Worm (Caenorhabditis elegans) whole organism, midembryonic: ENCODE results near the gene F46C3.7.

ENCODE experiments used
- T22C8.4 ChIP-seq: fragments of 200-800 bp; sonication (Bioruptor generic); IDR thresholded peaks from 2 replicates; pipeline ENCODE4 v1.3.6; 2022; ENCODE audit warnings: missing genetic modification characterization, missing compliant biosample characterization
- cog-1 ChIP-seq: sonication (generic microtip); optimal IDR thresholded peaks from 2 replicates; lab custom pipeline; 2016; ENCODE audit warnings: missing genetic modification characterization, missing compliant biosample characterization
- flt-1 ChIP-seq: fragments of 200-800 bp; sonication (Bioruptor generic); IDR thresholded peaks from 2 replicates; pipeline ENCODE4 v1.3.6; 2022; ENCODE audit warnings: missing genetic modification characterization, missing compliant biosample characterization
- klf-2 ChIP-seq: fragments of 200-800 bp; sonication (Bioruptor generic); conservative IDR thresholded peaks from 2 replicates; pipeline ENCODE4 v1.3.6; 2022; ENCODE audit warnings: missing genetic modification reagents, missing genetic modification characterization, missing compliant biosample characterization
- med-1 ChIP-seq: sonication (generic microtip); optimal IDR thresholded peaks from 2 replicates; lab custom pipeline; 2017; ENCODE audit warnings: missing genetic modification characterization, mild to moderate bottlenecking, missing compliant biosample characterization, antibody characterized with exemption, missing genetic modification reagents; ENCODE audit not compliant: insufficient read depth
- ref-1 ChIP-seq: fragments of 200-800 bp; sonication (Bioruptor generic); conservative IDR thresholded peaks from 2 replicates; pipeline ENCODE4 v1.3.6; 2022; ENCODE audit warnings: missing genetic modification reagents, missing genetic modification characterization, missing compliant biosample characterization
- tab-1 ChIP-seq: fragments of 200-800 bp; sonication (Bioruptor generic); IDR thresholded peaks from 2 replicates; pipeline ENCODE4 v1.3.6; 2022; ENCODE audit warnings: missing genetic modification characterization, missing compliant biosample characterization
- ztf-23 ChIP-seq: fragments of 200-800 bp; sonication (Bioruptor generic); IDR thresholded peaks from 2 replicates; pipeline ENCODE4 v1.3.6; 2022; ENCODE audit warnings: missing genetic modification reagents, missing genetic modification characterization, missing compliant biosample characterization
- ztf-29 ChIP-seq: fragments of 200-800 bp; sonication (Bioruptor generic); IDR thresholded peaks from 2 replicates; pipeline ENCODE4 v1.3.6; 2022; ENCODE audit warnings: missing genetic modification reagents, missing genetic modification characterization, missing compliant biosample characterization

ce11 chrX:11482134-11482533 lies 42.3 kb downstream of the F46C3.7 start:
- TF ChIP-seq flt-1 (no peak), T22C8.4 (GFP tag; lab: Robert Waterston, UW) (no peak), klf-2 (GFP tag; lab: Robert Waterston, UW) (no peak), ztf-29 (GFP tag; lab: Robert Waterston, UW) (no peak), ztf-23 (GFP tag; lab: Robert Waterston, UW) (no peak), ref-1 (GFP tag; lab: Robert Waterston, UW) (no peak), cog-1 (tag; lab: Kevin White, UChicago) (no peak), med-1 (GFP tag; lab: Kevin White, UChicago) (no peak), tab-1 (GFP tag; lab: Robert Waterston, UW) (no peak)
